Fruit fly (Drosophila melanogaster) S2 (cell line): ENCODE measurements around the gene TM9SF3.

Experiments used
- CG8478 ChIP-seq: fragments of >200 bp; optimal IDR thresholded peaks from 2 replicates; lab custom pipeline; 2018
- CTCF ChIP-seq, 2 experiments: fragments of >200 bp; optimal IDR thresholded peaks; 2 replicates each; lab custom pipeline; 2018

Gene TM9SF3

DNA sequence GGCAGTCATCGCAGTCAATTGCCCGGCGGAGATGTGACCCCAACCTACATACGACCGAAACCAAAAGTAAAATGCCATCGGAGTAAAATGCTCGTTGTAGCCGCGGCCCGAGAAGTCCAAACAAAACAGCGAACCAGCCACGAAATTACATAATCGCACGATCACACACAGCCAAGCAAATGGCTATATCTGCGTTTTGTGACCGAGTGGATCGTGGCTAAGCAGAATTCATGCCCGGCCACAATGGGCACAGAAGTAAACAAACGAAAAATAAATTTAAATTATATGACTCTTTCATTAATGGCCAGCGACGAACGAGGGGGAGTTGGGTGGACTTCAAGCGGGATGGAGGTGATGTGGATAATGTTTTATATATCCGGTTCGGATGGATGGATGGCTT lies 34.1 kb downstream of the TM9SF3 start:
- TF ChIP-seq CG8478 (lab: Kevin White, UChicago) (no peak), CTCF (optimal IDR thresholded peaks at IDR 0.05; lab: Kevin White, UChicago) (no peak)

dm6 chr3L:5568361-5568760 lies 35.4 kb downstream of the TM9SF3 start:
- TF ChIP-seq CTCF (optimal IDR thresholded peaks at IDR 0.05; lab: Kevin White, UChicago) = no peak
- no peak for TF ChIP-seq CG8478 (lab: Kevin White, UChicago)

DNA sequence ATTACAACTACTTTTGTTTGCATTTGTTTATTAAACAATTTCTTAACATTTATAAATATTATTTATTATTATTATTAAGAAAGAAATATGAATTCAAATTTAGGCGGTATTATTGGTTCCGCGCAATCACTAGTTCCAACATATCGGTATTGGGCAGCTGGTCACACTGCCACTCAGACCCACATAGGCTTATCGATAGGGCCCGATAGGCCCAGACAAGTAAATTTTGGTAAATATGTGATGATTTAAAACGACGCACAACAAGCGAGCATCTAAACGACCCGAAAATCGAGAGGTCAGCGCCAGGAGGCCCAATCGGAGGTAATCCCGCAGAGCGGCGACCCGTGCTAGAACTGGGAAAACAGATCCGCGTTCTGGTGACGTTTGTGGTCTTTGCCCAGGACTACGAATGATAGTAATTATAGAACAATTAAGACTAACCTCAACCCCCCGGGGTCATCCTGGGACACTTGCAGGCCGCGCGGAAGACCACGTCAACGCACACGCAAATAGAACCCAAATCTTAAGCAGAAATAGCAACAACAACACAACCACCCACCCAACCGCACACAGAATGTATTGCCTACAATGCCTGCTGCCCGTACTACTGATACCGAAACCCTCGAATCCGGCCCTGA lies 38.6 kb downstream of the TM9SF3 start, which contains the start of gene bc10:
Gene bc10, plus strand, starts transcription at position 181 of the 638 bp plus-strand sequence.
- TF ChIP-seq CG8478 (lab: Kevin White, UChicago) (no peak), CTCF (optimal IDR thresholded peaks at IDR 0.05; lab: Kevin White, UChicago) (no peak)

DNA sequence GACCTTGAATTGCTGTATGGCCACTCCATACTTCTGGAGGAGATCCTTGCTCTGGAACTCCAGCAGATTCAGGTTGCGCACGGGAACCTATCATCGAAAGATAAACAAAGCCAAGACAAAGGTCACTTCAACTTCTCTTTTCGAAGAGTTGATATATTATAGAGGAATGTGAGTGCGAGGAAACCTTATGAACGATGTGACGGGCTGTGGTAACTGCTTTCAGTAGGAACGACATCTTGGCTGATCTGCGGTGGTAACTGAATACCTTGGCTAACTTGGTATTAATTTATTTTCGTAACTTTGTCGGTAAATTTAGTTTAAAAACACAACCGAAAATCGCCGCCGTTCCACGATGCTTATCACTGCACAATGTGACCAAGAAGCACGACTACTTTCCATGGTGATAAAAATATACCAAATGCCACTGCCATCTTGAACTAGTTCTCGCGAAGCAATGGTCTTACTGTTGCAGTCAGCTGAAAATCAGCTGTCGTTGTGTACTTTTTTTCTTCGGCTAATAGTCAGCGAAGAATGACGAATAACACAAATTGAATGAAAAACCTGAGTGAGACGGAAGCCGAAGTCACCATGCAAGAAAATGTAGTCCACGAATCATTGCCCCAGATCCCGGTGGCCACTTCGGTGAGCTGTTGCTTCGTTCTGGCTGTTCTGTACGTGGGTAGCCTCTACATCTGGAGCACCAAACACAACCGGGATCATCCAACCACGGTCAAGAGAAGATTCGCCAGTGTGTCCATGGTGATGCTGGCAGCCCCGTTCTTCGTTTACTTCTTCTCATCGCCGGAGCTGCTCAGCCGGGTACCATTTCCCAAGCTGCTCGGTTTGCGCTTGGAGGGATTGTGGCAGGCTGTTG lies 40.2 kb downstream of the TM9SF3 start, which contains the start of the genes ScsbetaG and Sras:
Gene ScsbetaG, minus strand, starts transcription at position 383 of the 874 bp plus-strand sequence.
Gene Sras, plus strand, starts transcription at position 466 of the 874 bp plus-strand sequence.
- TF ChIP-seq CTCF (optimal IDR thresholded peaks at IDR 0.05; lab: Kevin White, UChicago) = peak; percentile 30 to 34
- TF ChIP-seq CG8478 (lab: Kevin White, UChicago) = no peak

DNA sequence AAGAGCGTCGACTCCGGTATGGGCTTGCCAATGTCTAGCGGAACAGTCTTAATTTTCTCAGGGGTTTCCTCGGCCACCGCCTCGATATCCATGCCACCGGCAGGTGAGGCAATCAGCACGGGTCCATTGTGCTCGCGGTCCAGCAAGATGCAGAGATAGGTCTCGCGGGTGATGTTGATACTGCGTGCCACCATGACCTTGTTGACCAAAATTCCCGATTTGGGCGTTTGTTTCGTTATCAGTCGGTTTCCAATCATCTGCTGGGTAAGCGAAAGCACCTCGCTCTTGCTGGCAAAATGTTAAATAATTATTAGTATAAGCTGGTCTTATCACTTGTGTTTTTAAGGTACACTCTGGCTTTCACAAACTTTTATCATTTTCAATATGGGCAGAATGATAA lies 41.2 kb downstream of the TM9SF3 start:
- TF ChIP-seq CTCF (optimal IDR thresholded peaks at IDR 0.05; lab: Kevin White, UChicago) = no peak
- TF ChIP-seq CG8478 (lab: Kevin White, UChicago) = no peak

DNA sequence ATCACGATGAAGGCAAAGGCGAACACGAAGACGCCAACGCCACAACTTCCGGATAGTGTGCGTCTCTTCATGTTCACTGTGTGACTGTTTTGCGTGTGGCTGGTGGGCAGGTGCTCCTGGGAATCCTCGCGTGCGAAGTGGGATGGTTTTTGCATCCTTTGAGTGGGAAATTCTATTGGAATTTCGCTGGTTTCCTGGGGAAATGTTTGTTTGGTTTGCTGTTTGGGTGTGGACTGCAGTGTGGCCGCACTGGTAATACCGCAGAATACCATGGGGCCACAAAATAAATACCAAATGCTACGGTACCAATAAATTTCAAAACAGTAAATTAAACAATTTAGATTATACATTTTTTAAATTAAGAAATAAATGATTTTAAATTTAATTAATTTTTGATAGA lies 42.4 kb downstream of the TM9SF3 start, which contains the start of gene sinu:
Gene sinu, minus strand, starts transcription at position 258 of the 400 bp plus-strand sequence.
- TF ChIP-seq CTCF (optimal IDR thresholded peaks at IDR 0.05; lab: Kevin White, UChicago) (no peak), CG8478 (lab: Kevin White, UChicago) (no peak)

- TF ChIP-seq CG8478 (lab: Kevin White, UChicago) (no peak), CTCF (optimal IDR thresholded peaks at IDR 0.05; lab: Kevin White, UChicago) (no peak)
These were observed 47.6 kb downstream of the TM9SF3 start for dm6 chr3L:5556195-5556594.

- TF ChIP-seq CG8478 (lab: Kevin White, UChicago) (no peak), CTCF (optimal IDR thresholded peaks at IDR 0.05; lab: Kevin White, UChicago) (no peak)
These were observed 49.4 kb downstream of the TM9SF3 start for dm6 chr3L:5554377-5554776.

- TF ChIP-seq CTCF (optimal IDR thresholded peaks at IDR 0.05; lab: Kevin White, UChicago) (no peak), CG8478 (lab: Kevin White, UChicago) (no peak)
These were observed 50.1 kb downstream of the TM9SF3 start for dm6 chr3L:5553717-5554116.
